Worm (Caenorhabditis elegans) whole organism, dauer: ENCODE results near the gene lin-26.

ENCODE experiments used
- unc-62 ChIP-seq: sonication (generic microtip); optimal IDR thresholded peaks from 2 replicates; lab custom pipeline; 2017; ENCODE audit warnings: missing biosample characterization, missing genetic modification reagents, missing genetic modification characterization

lin-26 gene

DNA sequence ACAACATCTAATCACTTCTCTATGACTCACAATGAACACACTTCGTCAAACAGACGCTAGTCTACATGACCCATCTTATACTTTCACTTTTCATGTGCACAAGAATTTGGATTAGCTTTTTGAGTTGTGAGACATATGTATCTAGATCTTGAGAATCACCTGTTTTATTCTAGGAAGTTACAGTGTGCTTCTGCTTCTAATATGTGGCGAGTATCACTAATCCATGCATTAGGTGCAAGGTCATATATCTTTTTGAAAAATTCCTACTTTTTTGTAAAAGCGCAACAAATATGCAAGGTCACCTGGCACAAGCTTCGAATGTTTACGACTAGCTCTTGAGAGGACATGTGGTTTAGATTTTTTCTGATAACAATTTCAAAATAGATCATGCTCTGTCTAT is 6.2 kb upstream of the lin-26 start:
- no peak for TF ChIP-seq unc-62

DNA sequence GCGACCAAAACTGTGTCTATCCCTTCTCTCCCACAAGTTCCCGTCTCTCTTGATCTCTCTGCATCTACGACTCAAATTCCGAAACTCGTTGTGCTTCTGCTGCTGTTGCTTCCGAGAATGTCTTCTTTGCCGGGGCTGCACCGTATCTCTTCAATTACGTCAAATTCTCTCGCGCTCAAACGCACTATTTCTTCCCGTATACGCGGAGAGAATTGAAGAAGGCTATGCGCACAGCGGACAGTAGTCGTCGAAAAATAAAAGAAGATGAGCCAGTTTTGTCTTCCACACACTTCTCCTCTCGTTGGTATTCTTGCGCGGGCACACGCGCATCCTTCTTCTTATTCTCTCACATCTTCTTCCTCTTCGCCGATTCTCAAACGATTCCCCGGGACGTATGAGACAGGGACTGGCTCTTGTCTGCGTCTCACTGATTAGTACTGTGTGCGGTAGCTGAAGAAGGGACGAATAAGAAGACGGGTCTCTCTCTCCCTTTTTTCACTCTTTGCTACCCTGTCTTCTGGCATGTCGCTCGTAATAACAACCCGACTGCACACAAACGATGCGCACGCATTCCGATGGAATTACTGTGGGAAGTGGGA is 5.6 kb upstream of the lin-26 start:
- no peak for TF ChIP-seq unc-62

DNA sequence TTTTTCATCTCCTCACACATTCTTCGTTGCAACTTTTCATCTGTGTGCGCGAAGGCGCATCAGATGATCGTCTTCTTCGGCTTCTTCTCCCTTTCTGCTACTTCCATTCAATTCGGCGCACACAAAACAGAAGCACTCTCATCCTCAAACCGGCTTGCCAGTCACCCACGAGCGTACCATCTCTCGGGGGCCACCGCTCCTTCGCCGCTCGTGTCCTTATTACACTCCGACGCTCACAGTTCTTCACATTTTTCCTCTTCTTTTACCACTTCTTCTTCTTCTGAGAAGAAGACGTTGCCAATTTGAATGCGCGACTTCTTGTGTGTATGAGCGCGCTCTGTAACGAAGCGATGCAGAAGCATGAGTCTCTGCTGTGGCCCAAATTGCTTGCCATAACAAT is 3.5 kb upstream of the lin-26 start:
- TF ChIP-seq unc-62: no peak

ce11 chrII:7679499-7680012 is 2.4 kb upstream of the lin-26 start:
- no peak for TF ChIP-seq unc-62

DNA sequence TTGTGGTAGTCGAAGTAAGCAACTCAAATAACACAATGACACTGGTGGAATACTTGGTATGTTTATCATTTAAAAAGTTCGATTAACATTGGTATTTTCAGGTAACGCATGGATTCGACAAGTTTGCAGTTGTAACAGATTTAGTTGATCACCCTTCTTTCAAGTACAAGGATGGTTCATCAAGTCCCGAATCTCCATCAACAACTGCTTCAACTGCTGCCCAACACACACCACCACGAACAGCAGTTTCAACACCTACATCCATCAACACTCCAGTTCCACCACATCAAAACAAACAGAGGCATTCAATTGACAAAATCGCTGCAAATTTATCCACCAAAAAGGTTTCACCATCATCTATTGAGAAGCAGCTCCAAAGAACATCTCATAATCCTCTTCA is 490 bp downstream of the lin-26 start:
- no peak for TF ChIP-seq unc-62

DNA sequence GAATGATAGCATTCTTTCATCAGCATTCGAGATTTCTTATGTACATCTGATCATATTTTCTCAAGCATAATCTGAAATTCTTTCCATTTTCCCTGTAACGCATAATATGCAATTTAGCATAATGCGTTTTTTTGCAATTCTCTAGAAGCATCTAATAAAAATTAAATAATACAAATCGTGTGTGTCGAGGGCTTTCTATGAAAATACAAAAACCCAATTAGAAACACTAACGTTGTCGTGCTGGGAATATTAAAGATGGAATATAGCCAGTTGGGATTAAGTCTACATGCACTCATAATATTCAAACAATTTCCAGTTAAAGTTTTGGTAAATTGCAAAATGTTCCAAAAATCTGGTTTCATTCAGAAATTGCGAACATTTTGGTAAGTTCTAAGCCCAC is 2.6 kb downstream of the lin-26 start, which contains the start of gene F18A1.1:
F18A1.1 (plus strand) TSS at position 301 of the 400 bp plus-strand sequence.
- no peak for TF ChIP-seq unc-62

DNA sequence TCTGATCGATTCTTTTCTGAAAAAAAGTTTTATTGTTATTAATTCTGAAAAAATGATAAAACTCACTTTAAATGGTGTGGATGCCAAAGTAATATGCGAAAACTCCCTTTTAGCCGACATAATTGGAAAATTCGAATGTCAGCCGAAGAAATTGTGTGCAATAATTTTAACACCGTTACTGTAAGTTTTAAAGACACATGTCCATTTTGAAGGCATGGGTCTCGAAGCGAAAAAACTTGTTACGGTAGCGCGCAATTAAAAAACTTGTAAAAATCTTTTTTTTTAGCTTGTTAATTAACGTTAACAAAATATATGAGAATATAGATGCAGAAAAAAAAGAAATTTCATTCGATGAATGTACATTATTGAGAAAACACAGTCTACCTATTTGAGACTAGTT is 8.4 kb downstream of the lin-26 start, which contains the start of gene pid-1:
pid-1 (minus strand) TSS at position 173 of the 400 bp plus-strand sequence.
- no peak for TF ChIP-seq unc-62

ce11 chrII:7693929-7694328 is 11.9 kb downstream of the lin-26 start, which contains the start of gene nhx-2:
nhx-2 (minus strand) TSS chrII:7693957.
- no peak for TF ChIP-seq unc-62

- no peak for TF ChIP-seq unc-62
These were observed 12.7 kb downstream of the lin-26 start for ce11 chrII:7694745-7695144.

DNA sequence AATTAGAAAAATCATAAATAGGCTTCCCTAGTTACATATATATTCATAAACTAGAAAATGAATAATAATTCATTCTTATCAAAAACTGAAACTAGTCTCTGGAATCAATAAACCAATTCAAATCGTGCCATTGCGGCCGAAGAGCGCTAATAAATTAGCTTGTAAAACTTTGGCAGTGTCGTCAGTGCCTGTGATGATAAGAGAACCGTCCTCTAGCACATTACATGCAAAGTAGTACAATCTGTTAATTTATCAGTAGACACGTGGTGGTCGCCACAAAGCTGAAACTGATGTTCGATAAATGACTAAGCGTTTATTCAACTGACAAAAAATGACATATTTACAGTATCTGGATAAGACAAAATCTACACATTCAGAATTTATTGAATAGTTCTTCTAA is 13.6 kb downstream of the lin-26 start:
- no peak for TF ChIP-seq unc-62

DNA sequence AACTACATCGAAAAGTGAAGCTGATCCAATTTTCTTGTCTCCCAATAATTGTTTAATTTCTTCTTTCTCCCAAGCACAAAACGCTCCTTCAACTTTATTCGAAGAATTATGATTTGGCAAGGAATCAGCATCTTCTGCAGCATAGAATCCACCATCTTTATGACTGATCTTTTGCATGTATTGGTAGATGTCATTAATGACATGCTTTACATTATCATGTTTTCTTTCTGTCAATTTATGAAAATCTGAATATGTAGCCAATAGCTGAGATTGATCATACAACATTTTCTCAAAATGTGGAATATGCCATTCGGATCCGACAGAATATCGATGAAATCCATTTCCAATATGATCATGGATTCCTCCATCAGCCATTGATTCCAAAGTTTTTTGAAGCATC is 15.2 kb downstream of the lin-26 start:
- TF ChIP-seq unc-62: no peak

ce11 chrII:7698406-7698805 is 16.4 kb downstream of the lin-26 start, which contains the start of gene B0495.5:
B0495.5 (minus strand) TSS chrII:7698506.
- no peak for TF ChIP-seq unc-62

DNA sequence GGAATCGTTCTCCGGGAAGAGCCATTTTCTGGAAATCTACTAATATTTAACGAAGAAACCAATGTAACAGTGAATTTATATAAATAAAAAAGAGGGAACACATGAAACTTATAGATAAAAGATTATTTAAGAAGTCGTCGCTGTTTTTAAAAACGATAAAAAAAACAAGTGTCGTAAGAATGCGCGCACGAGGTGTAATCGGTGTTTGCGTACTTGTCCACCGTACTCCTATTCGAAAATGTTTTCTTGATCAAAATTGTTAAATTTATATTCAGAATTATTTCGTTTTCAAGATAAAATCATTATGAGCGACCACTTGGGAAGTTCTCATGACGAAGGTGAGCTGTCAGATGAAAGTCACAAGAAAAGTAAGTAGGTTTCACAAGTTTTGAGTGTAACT is 17.0 kb downstream of the lin-26 start, which contains the start of the genes moa-2 and cdk-11.1:
moa-2 (minus strand) TSS at position 25 of the 400 bp plus-strand sequence.
cdk-11.1 (plus strand) TSS at position 227 of the 400 bp plus-strand sequence.
- TF ChIP-seq unc-62: no peak

ce11 chrII:7704387-7704786 is 22.4 kb downstream of the lin-26 start:
- no peak for TF ChIP-seq unc-62

- TF ChIP-seq unc-62: no peak
These were observed 23.2 kb downstream of the lin-26 start, which contains the start of gene B0495.7 for ce11 chrII:7705152-7705551. B0495.7 (minus strand) TSS chrII:7705233.

- no peak for TF ChIP-seq unc-62
These were observed 25.4 kb downstream of the lin-26 start, which contains the start of gene luc-7L for ce11 chrII:7707383-7707782. luc-7L (minus strand) TSS chrII:7707483.

DNA sequence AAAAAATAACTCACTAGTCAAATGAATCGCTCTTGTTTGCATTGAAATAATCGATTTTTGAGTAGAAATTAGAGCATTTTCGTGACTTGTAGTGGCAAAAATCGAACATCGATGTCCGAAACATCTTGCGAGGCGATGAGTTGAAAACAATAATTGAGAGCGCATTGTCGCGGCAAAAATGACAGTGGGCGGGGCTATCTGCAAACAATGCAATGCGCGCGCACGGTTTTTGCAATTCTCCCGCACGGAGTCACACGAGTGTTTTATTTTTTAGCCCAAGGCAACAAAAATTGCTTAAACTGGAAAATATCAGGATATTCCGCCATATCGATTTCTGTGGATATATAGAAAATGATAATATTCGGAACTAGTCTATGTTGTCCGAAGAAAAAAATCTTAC is 26.5 kb downstream of the lin-26 start, which contains the start of gene B0495.9:
B0495.9 (minus strand) TSS at position 171 of the 400 bp plus-strand sequence.
- no peak for TF ChIP-seq unc-62

DNA sequence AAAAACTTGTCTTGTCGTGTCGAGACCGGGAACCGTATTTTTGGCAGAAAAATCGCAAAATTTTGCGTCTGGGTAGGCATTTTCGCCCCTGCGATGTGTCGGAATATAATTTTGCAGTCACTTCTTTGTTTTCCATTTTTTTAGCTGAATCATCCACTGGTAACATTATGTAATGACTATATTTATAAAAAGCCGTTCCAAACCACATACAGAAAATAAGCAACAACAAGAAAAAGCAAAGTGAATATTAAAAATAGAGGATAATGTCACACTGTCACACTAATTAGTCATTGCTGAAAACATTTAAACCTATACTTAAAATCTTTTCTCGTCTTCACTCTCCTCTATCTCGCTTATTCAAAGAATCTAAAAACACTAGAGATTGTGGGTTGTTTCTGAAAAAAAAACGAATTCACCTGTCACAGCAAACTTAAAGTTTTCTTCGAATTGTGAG is 27.3 kb downstream of the lin-26 start, which contains the start of gene sre-1:
sre-1 (plus strand) TSS at position 404 of the 454 bp plus-strand sequence.
- TF ChIP-seq unc-62: no peak
